Worm (Caenorhabditis elegans) whole organism, midembryonic: ENCODE results near the gene hda-6.

Experiments used
- T22C8.4 ChIP-seq: fragments of 200-800 bp; sonication (Bioruptor generic); IDR thresholded peaks from 2 replicates; pipeline ENCODE4 v1.3.6; 2022; ENCODE audit warnings: missing genetic modification characterization, missing compliant biosample characterization
- cog-1 ChIP-seq: sonication (generic microtip); optimal IDR thresholded peaks from 2 replicates; lab custom pipeline; 2016; ENCODE audit warnings: missing genetic modification characterization, missing compliant biosample characterization
- flt-1 ChIP-seq: fragments of 200-800 bp; sonication (Bioruptor generic); IDR thresholded peaks from 2 replicates; pipeline ENCODE4 v1.3.6; 2022; ENCODE audit warnings: missing genetic modification characterization, missing compliant biosample characterization
- klf-2 ChIP-seq: fragments of 200-800 bp; sonication (Bioruptor generic); conservative IDR thresholded peaks from 2 replicates; pipeline ENCODE4 v1.3.6; 2022; ENCODE audit warnings: missing genetic modification reagents, missing genetic modification characterization, missing compliant biosample characterization
- med-1 ChIP-seq: sonication (generic microtip); optimal IDR thresholded peaks from 2 replicates; lab custom pipeline; 2017; ENCODE audit warnings: missing genetic modification characterization, mild to moderate bottlenecking, missing compliant biosample characterization, antibody characterized with exemption, missing genetic modification reagents; ENCODE audit not compliant: insufficient read depth
- ref-1 ChIP-seq: fragments of 200-800 bp; sonication (Bioruptor generic); conservative IDR thresholded peaks from 2 replicates; pipeline ENCODE4 v1.3.6; 2022; ENCODE audit warnings: missing genetic modification reagents, missing genetic modification characterization, missing compliant biosample characterization
- tab-1 ChIP-seq: fragments of 200-800 bp; sonication (Bioruptor generic); IDR thresholded peaks from 2 replicates; pipeline ENCODE4 v1.3.6; 2022; ENCODE audit warnings: missing genetic modification characterization, missing compliant biosample characterization
- ztf-23 ChIP-seq: fragments of 200-800 bp; sonication (Bioruptor generic); IDR thresholded peaks from 2 replicates; pipeline ENCODE4 v1.3.6; 2022; ENCODE audit warnings: missing genetic modification reagents, missing genetic modification characterization, missing compliant biosample characterization
- ztf-29 ChIP-seq: fragments of 200-800 bp; sonication (Bioruptor generic); IDR thresholded peaks from 2 replicates; pipeline ENCODE4 v1.3.6; 2022; ENCODE audit warnings: missing genetic modification reagents, missing genetic modification characterization, missing compliant biosample characterization

Gene hda-6

ce11 chrIV:5393566-5393965 is 29.5 kb upstream of the hda-6 start:
- TF ChIP-seq cog-1 (tag; lab: Kevin White, UChicago) (no peak), flt-1 (no peak), klf-2 (no peak), ztf-29 (GFP tag; lab: Robert Waterston, UW) (no peak), ztf-23 (GFP tag; lab: Robert Waterston, UW) (no peak), med-1 (GFP tag; lab: Kevin White, UChicago) (no peak), tab-1 (GFP tag; lab: Robert Waterston, UW) (no peak), T22C8.4 (GFP tag; lab: Robert Waterston, UW) (no peak), ref-1 (no peak)

- TF ChIP-seq med-1 (GFP tag; lab: Kevin White, UChicago) (no peak), klf-2 (no peak), ztf-29 (GFP tag; lab: Robert Waterston, UW) (no peak), cog-1 (tag; lab: Kevin White, UChicago) (no peak), flt-1 (no peak), tab-1 (GFP tag; lab: Robert Waterston, UW) (no peak), ztf-23 (GFP tag; lab: Robert Waterston, UW) (no peak), ref-1 (no peak), T22C8.4 (GFP tag; lab: Robert Waterston, UW) (no peak)
Observed at ce11 chrIV:5391507-5392057, 27.5 kb upstream of the hda-6 start, which contains the start of the genes htp-1 and ZK616.5. htp-1 (minus strand) TSS chrIV:5391557. ZK616.5 (plus strand) TSS chrIV:5391929.

- TF ChIP-seq med-1 (GFP tag; lab: Kevin White, UChicago) (no peak), tab-1 (GFP tag; lab: Robert Waterston, UW) (no peak), ztf-23 (GFP tag; lab: Robert Waterston, UW) (no peak), T22C8.4 (GFP tag; lab: Robert Waterston, UW) (no peak), ref-1 (no peak), cog-1 (tag; lab: Kevin White, UChicago) (no peak), flt-1 (no peak), ztf-29 (GFP tag; lab: Robert Waterston, UW) (no peak), klf-2 (no peak)
Observed at ce11 chrIV:5389951-5390350, 25.8 kb upstream of the hda-6 start.

- TF ChIP-seq T22C8.4 (GFP tag; lab: Robert Waterston, UW), result no peak
- TF ChIP-seq tab-1 (GFP tag; lab: Robert Waterston, UW), result no peak
- no peak for TF ChIP-seq flt-1
- no peak for TF ChIP-seq med-1 (GFP tag; lab: Kevin White, UChicago)
- no peak for TF ChIP-seq ztf-29 (GFP tag; lab: Robert Waterston, UW)
- no peak for TF ChIP-seq ref-1
- TF ChIP-seq cog-1 (tag; lab: Kevin White, UChicago), result no peak
- TF ChIP-seq klf-2, result no peak
- TF ChIP-seq ztf-23 (GFP tag; lab: Robert Waterston, UW), result no peak
Observed at ce11 chrIV:5388477-5389065, 24.5 kb upstream of the hda-6 start, which contains the start of gene elo-6. elo-6 (minus strand) TSS chrIV:5388559.

ce11 chrIV:5385020-5385419 is 20.9 kb upstream of the hda-6 start, which contains the start of gene F41H10.12:
F41H10.12 (plus strand) TSS chrIV:5385320.
- no peak for TF ChIP-seq T22C8.4 (GFP tag; lab: Robert Waterston, UW)
- TF ChIP-seq klf-2, result no peak
- TF ChIP-seq med-1 (GFP tag; lab: Kevin White, UChicago), result no peak
- TF ChIP-seq cog-1 (tag; lab: Kevin White, UChicago), result no peak
- TF ChIP-seq tab-1 (GFP tag; lab: Robert Waterston, UW), result no peak
- no peak for TF ChIP-seq ztf-29 (GFP tag; lab: Robert Waterston, UW)
- no peak for TF ChIP-seq flt-1
- no peak for TF ChIP-seq ztf-23 (GFP tag; lab: Robert Waterston, UW)
- no peak for TF ChIP-seq ref-1

ce11 chrIV:5382609-5383008 is 18.5 kb upstream of the hda-6 start, which contains the start of gene F41H10.1:
F41H10.1 (plus strand) TSS chrIV:5382909.
- TF ChIP-seq T22C8.4 (GFP tag; lab: Robert Waterston, UW), result no peak

ce11 chrIV:5381334-5381733 is 17.2 kb upstream of the hda-6 start, which contains the start of gene F41H10.2:
F41H10.2 (plus strand) TSS chrIV:5381634.
- TF ChIP-seq med-1 (GFP tag; lab: Kevin White, UChicago) (no peak), ztf-23 (GFP tag; lab: Robert Waterston, UW) (no peak), ref-1 (no peak), T22C8.4 (GFP tag; lab: Robert Waterston, UW) (no peak), flt-1 (no peak)

ce11 chrIV:5380140-5380539 is 16.0 kb upstream of the hda-6 start:
- TF ChIP-seq klf-2, result no peak
- no peak for TF ChIP-seq ref-1
- no peak for TF ChIP-seq ztf-23 (GFP tag; lab: Robert Waterston, UW)
- TF ChIP-seq tab-1 (GFP tag; lab: Robert Waterston, UW), result no peak
- TF ChIP-seq T22C8.4 (GFP tag; lab: Robert Waterston, UW), result no peak
- TF ChIP-seq cog-1 (tag; lab: Kevin White, UChicago), result no peak
- no peak for TF ChIP-seq flt-1
- TF ChIP-seq ztf-29 (GFP tag; lab: Robert Waterston, UW), result no peak
- TF ChIP-seq med-1 (GFP tag; lab: Kevin White, UChicago), result no peak

ce11 chrIV:5377062-5377461 is 13.0 kb upstream of the hda-6 start, which contains the start of gene elo-5:
elo-5 (minus strand) TSS chrIV:5377117.
- TF ChIP-seq ztf-23 (GFP tag; lab: Robert Waterston, UW) (no peak), ref-1 (no peak)

ce11 chrIV:5374946-5375345 is 10.8 kb upstream of the hda-6 start:
- TF ChIP-seq med-1 (GFP tag; lab: Kevin White, UChicago), result no peak
- TF ChIP-seq T22C8.4 (GFP tag; lab: Robert Waterston, UW), result no peak
- TF ChIP-seq cog-1 (tag; lab: Kevin White, UChicago), result no peak
- no peak for TF ChIP-seq ref-1
- no peak for TF ChIP-seq ztf-23 (GFP tag; lab: Robert Waterston, UW)
- TF ChIP-seq flt-1, result no peak
- TF ChIP-seq ztf-29 (GFP tag; lab: Robert Waterston, UW), result no peak
- no peak for TF ChIP-seq tab-1 (GFP tag; lab: Robert Waterston, UW)
- no peak for TF ChIP-seq klf-2
